Worm (Caenorhabditis elegans): ENCODE measurements around the gene B0546.5.
A peak's percentile ranks its signal among the peaks of the same experiment; 100 is the strongest.

The B0546.5 gene

DNA sequence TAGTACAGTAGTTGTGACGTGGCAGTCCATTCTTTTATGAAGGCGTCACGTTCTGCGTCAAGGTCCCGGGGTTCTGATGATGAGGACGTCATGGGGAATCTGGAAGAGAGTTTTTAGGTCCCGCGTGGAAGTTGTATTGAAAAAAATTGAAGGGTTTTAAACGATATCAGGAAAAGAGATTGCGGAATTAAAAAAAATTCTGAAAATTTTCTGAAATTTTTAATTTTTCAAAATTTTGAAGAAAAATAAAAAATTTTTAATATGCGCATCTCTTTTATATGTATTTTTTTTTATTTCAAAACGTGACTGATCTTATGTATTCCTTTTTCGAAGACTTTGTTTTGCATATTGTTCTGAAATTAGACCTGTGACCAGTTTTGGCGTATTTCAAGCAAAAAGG, 32.6 kb upstream of the B0546.5 start, which contains the start of gene C04C3.6:
C04C3.6 (minus strand) TSS at position 101 of the 400 bp plus-strand sequence.
- TF ChIP-seq npax-4 (tag; optimal IDR thresholded peaks at IDR 0.05), result no peak
- no peak for TF ChIP-seq T23F11.4 (GFP tag; optimal IDR thresholded peaks at IDR 0.05)
- TF ChIP-seq che-1 (tag; optimal IDR thresholded peaks at IDR 0.05), result no peak
- no peak for TF ChIP-seq K09A11.1 (tag; optimal IDR thresholded peaks at IDR 0.05; ENCODE audit: insufficient read depth)
- no peak for TF ChIP-seq nfya-1 (tag; optimal IDR thresholded peaks at IDR 0.05)
- TF ChIP-seq unc-42 (tag; optimal IDR thresholded peaks at IDR 0.05), result no peak
- TF ChIP-seq ref-2 (tag; optimal IDR thresholded peaks at IDR 0.05), result no peak
- no peak for TF ChIP-seq ceh-30 (tag; optimal IDR thresholded peaks at IDR 0.05)
- no peak for TF ChIP-seq hlh-15 (tag; optimal IDR thresholded peaks at IDR 0.05)
- TF ChIP-seq K02D7.2 (tag; optimal IDR thresholded peaks at IDR 0.05), result no peak
- no peak for TF ChIP-seq ceh-18 (tag; optimal IDR thresholded peaks at IDR 0.05)
- no peak for TF ChIP-seq unc-3 (GFP tag; conservative IDR thresholded peaks at IDR 0.05)
- no peak for TF ChIP-seq unc-3 (tag; optimal IDR thresholded peaks at IDR 0.05)

DNA sequence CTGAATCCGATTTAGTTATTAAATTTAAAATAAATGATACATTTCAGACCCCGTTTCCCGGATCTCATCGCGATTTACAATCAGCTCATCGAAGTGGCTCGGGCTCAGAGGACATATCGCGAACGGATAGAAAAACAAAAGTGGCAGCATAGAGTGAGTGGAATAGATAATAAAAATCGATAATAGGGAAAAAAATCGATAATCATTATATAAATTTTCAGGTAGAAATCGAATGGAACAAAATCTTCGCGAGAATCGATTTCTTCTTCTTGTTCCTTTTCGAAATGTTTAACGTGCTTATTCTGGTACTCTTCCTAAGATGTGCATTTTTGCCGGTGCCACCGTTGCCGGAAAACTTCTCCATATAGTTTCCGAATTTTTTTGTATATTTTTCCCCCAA, 28.8 kb upstream of the B0546.5 start:
- TF ChIP-seq pha-4 (tag; optimal IDR thresholded peaks at IDR 0.05), result no peak
- no peak for TF ChIP-seq K09A11.1 (tag; optimal IDR thresholded peaks at IDR 0.05; ENCODE audit: insufficient read depth)
- no peak for TF ChIP-seq ceh-48 (tag; optimal IDR thresholded peaks at IDR 0.05)
- no peak for TF ChIP-seq hlh-30 (tag; optimal IDR thresholded peaks at IDR 0.05; ENCODE audit: insufficient read depth)
- TF ChIP-seq ceh-9 (tag; optimal IDR thresholded peaks at IDR 0.05), result no peak
- TF ChIP-seq dve-1 (tag; optimal IDR thresholded peaks at IDR 0.05), result no peak
- TF ChIP-seq ceh-6 (GFP tag; optimal IDR thresholded peaks at IDR 0.05), result no peak
- TF ChIP-seq ceh-18 (tag; optimal IDR thresholded peaks at IDR 0.05), result no peak
- TF ChIP-seq nfya-1 (tag; optimal IDR thresholded peaks at IDR 0.05), result no peak
- no peak for TF ChIP-seq pax-1 (tag; optimal IDR thresholded peaks at IDR 0.05)
- no peak for TF ChIP-seq ceh-14 (tag; optimal IDR thresholded peaks at IDR 0.05)
- no peak for TF ChIP-seq C38D4.7 (GFP tag; optimal IDR thresholded peaks at IDR 0.05)
- TF ChIP-seq pros-1 (tag; optimal IDR thresholded peaks at IDR 0.05), result no peak
- TF ChIP-seq ceh-19 (GFP tag; optimal IDR thresholded peaks at IDR 0.05), result no peak

- no peak for TF ChIP-seq ets-4 (tag; optimal IDR thresholded peaks at IDR 0.05)
Observed at ce11 chrIV:3415383-3415782, 25.5 kb upstream of the B0546.5 start, which contains the start of gene lgc-9. TSS of gene lgc-9 (plus strand) at chrIV:3415683.

- TF ChIP-seq ceh-45 (GFP tag; IDR thresholded peaks at IDR 0.05), result no peak
- TF ChIP-seq syd-9 (tag; optimal IDR thresholded peaks at IDR 0.05), result no peak
- TF ChIP-seq elt-2 (tag; optimal IDR thresholded peaks at IDR 0.05), result peak; percentile 72
Observed at ce11 chrIV:3400941-3401340, 11.0 kb upstream of the B0546.5 start.

- no peak for TF ChIP-seq ceh-2 (tag; optimal IDR thresholded peaks at IDR 0.05)
- no peak for TF ChIP-seq eyg-1 (tag; optimal IDR thresholded peaks at IDR 0.05)
- no peak for TF ChIP-seq pqm-1 (tag; optimal IDR thresholded peaks at IDR 0.05)
- no peak for TF ChIP-seq fkh-6 (tag; optimal IDR thresholded peaks at IDR 0.05)
- no peak for TF ChIP-seq unc-3 (GFP tag; conservative IDR thresholded peaks at IDR 0.05)
- TF ChIP-seq unc-3 (tag; optimal IDR thresholded peaks at IDR 0.05), result no peak
- TF ChIP-seq pat-9 (tag; optimal IDR thresholded peaks at IDR 0.05), result no peak
- peak; percentile 18 for TF ChIP-seq ceh-48 (tag; optimal IDR thresholded peaks at IDR 0.05)
- no peak for TF ChIP-seq ceh-22 (tag; optimal IDR thresholded peaks at IDR 0.05)
- TF ChIP-seq C38D4.7 (GFP tag; optimal IDR thresholded peaks at IDR 0.05), result no peak
- no peak for TF ChIP-seq mec-3 (tag; optimal IDR thresholded peaks at IDR 0.05; ENCODE audit: borderline replicate concordance)
- peak; percentile 46 for TF ChIP-seq nfya-1 (tag; optimal IDR thresholded peaks at IDR 0.05)
- no peak for TF ChIP-seq ceh-45 (GFP tag; IDR thresholded peaks at IDR 0.05)
- no peak for TF ChIP-seq elt-2 (tag; optimal IDR thresholded peaks at IDR 0.05)
- no peak for TF ChIP-seq sdc-2 (tag; optimal IDR thresholded peaks at IDR 0.05)
- TF ChIP-seq ceh-6 (GFP tag; optimal IDR thresholded peaks at IDR 0.05), result no peak
- no peak for TF ChIP-seq tbx-7 (tag; optimal IDR thresholded peaks at IDR 0.05)
- TF ChIP-seq unc-55 (GFP tag; optimal IDR thresholded peaks at IDR 0.05), result no peak
- TF ChIP-seq C08G9.2 (tag; optimal IDR thresholded peaks at IDR 0.05), result no peak
- no peak for TF ChIP-seq elt-4 (tag; optimal IDR thresholded peaks at IDR 0.05)
- TF ChIP-seq rnt-1 (tag; optimal IDR thresholded peaks at IDR 0.05), result no peak
- TF ChIP-seq sox-4 (tag; optimal IDR thresholded peaks at IDR 0.05), result no peak
- TF ChIP-seq nhr-232 (tag; optimal IDR thresholded peaks at IDR 0.05), result no peak
- TF ChIP-seq zip-5 (tag; optimal IDR thresholded peaks at IDR 0.05), result no peak
- no peak for TF ChIP-seq T23F11.4 (GFP tag; optimal IDR thresholded peaks at IDR 0.05)
Observed at ce11 chrIV:3399015-3399722, 9.3 kb upstream of the B0546.5 start, which contains the start of the genes dyf-3 and pdhb-1. TSS of gene dyf-3 (minus strand) at chrIV:3399231. TSS of gene pdhb-1 (plus strand) at chrIV:3399672.

All from whole organism, late embryonic.